Fruit fly (Drosophila melanogaster): ENCODE results near the gene CG6833.

The CG6833 gene

DNA sequence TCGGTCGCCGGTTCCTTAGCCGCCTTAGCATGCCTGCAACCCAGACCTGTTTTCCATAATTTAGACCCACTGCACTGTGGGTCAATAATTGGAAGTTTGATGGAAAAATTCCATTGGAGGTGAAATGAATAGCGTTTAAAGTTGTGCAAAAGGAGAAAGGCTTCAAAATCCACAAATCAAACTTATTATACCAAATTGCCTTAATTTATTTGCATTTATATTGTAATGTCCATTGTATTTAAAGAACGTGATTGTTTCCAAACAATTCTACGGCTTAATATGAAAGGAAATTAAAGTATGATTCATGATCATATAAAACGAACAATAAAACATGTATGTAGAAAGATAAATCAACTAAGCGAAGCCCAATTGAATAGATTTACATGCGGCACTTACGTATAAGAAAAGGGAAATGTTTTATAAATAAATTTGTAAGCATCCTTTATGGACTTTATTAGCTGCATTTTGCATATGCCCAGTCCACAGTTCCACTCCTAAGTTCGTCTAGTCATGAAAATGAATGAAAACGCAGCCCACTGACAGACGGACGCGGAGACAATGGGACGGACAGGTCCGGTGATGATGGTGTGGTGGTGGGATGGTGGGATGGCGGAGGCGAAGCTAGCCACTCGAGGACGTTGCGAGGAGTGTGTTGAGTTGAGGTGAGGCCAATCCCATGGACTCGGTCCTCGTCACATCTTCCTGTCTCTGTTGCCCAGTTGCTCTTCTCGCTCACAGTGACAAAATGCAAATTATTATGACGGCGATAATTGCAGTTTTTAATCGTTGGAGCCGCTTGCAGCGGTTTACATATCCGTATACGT, 12.4 kb downstream of the CG6833 start:
- TF ChIP-seq h (GFP tag; optimal IDR thresholded peaks at IDR 0.05): no peak
- no peak for TF ChIP-seq br (GFP tag; optimal IDR thresholded peaks at IDR 0.05)
- no peak for TF ChIP-seq CG9705 (GFP tag; optimal IDR thresholded peaks at IDR 0.05)
- TF ChIP-seq Mio (GFP tag; optimal IDR thresholded peaks at IDR 0.05): no peak
- TF ChIP-seq Hr83 (GFP tag; optimal IDR thresholded peaks at IDR 0.05; ENCODE audit: poor library complexity, severe bottlenecking): no peak
- no peak for TF ChIP-seq sage (GFP tag; optimal IDR thresholded peaks at IDR 0.05)

DNA sequence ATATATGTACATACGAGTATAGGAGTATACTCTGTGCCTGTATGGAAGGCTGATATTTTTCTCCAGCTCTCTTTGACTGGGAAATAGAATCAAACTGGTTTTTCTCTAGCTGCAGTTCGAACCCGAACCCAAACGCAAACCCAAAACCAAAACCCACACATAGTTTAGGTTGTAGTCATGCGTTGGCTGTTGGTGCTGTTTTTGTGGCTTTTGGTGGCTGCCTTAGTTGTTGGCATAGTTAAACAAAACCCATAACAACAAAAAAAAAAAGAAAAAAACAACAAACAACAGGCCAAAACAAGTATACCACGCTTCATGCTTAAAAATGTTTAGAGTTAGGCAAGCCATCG, 13.0 kb downstream of the CG6833 start:
- TF ChIP-seq rgr (GFP tag; optimal IDR thresholded peaks at IDR 0.05): no peak
- no peak for TF ChIP-seq Hr83 (GFP tag; optimal IDR thresholded peaks at IDR 0.05; ENCODE audit: poor library complexity, severe bottlenecking)
- TF ChIP-seq brk (GFP tag; optimal IDR thresholded peaks at IDR 0.05): no peak
- TF ChIP-seq psq (GFP tag; optimal IDR thresholded peaks at IDR 0.05): no peak
- no peak for TF ChIP-seq pan (optimal IDR thresholded peaks at IDR 0.05)
- TF ChIP-seq lola (GFP tag; optimal IDR thresholded peaks at IDR 0.05): no peak
- TF ChIP-seq N (GFP tag; optimal IDR thresholded peaks at IDR 0.05): no peak

DNA sequence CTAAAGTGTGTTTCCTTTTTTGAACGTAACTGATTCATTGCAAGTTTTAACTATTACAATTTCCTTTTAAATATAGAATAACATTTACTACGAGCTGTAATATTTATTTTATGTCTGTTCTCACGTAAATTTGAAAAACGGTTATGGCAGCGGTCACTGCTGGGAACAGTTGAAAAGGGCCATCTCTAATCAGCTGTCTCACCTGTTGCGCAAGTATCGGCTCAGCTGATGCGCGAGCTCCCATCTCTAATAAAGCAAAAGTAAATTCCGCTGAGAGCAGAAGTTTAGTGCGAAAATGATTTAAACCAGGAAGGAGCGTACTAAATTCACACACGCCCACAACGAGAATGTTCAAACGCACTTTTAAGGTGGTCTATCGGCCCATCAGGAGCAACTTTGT, 20.6 kb downstream of the CG6833 start, which contains the start of gene Pex1:
Gene Pex1, plus strand, starts transcription at position 272 of the 400 bp plus-strand sequence.
- TF ChIP-seq Jra (GFP tag; optimal IDR thresholded peaks at IDR 0.05) (no peak), h (GFP tag; optimal IDR thresholded peaks at IDR 0.05) (no peak), woc (GFP tag; optimal IDR thresholded peaks at IDR 0.05) (no peak), Myc (optimal IDR thresholded peaks at IDR 0.05) (peak; percentile 72), Abd-B (GFP tag; optimal IDR thresholded peaks at IDR 0.05) (no peak), pan (optimal IDR thresholded peaks at IDR 0.05) (no peak), ey (GFP tag; optimal IDR thresholded peaks at IDR 0.05) (no peak), HLH106 (tag; optimal IDR thresholded peaks at IDR 0.05) (no peak), fru (GFP tag; optimal IDR thresholded peaks at IDR 0.05) (no peak), Hr83 (GFP tag; optimal IDR thresholded peaks at IDR 0.05; ENCODE audit: poor library complexity, severe bottlenecking) (no peak), CrebA (GFP tag; optimal IDR thresholded peaks at IDR 0.05; ENCODE audit: borderline replicate concordance) (peak; percentile 13), OdsH (GFP tag; optimal IDR thresholded peaks at IDR 0.05) (no peak), CG32264 (GFP tag; optimal IDR thresholded peaks at IDR 0.05) (no peak), jim (GFP tag; optimal IDR thresholded peaks at IDR 0.05) (no peak), sage (GFP tag; optimal IDR thresholded peaks at IDR 0.05) (peak; percentile 2), sv (GFP tag; optimal IDR thresholded peaks at IDR 0.05) (no peak), dl (GFP tag; optimal IDR thresholded peaks at IDR 0.05; ENCODE audit: insufficient read depth in 1 of 2, partially characterized antibody in 2 of 2) (no peak), br (GFP tag; optimal IDR thresholded peaks at IDR 0.05) (no peak), dsf (GFP tag; optimal IDR thresholded peaks at IDR 0.05; ENCODE audit: borderline replicate concordance) (no peak), rgr (GFP tag; optimal IDR thresholded peaks at IDR 0.05) (no peak), psq (GFP tag; optimal IDR thresholded peaks at IDR 0.05) (no peak), GATAd (GFP tag; optimal IDR thresholded peaks at IDR 0.05) (no peak)

DNA sequence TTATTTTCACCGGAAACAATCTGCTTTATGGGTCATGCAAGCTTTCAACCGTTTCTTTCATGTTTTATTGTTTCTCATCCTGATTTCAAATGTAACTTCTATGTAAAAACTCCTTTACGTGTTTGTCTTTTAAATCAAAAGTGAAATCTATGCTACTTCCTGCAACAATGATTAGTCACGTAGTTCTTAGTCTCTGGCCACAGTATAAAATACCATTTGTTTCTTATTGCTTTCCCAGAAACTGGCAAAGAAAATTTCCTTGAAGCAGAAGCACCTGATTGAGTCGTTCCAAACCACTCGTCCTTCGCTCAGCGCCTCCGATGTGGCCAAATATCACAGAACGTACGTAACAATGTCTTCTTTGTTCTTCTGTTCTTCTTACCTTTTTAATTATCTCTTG, 24.5 kb downstream of the CG6833 start, which contains the start of gene btl:
Gene btl, plus strand, starts transcription at position 301 of the 400 bp plus-strand sequence.
- TF ChIP-seq HLH106 (tag; optimal IDR thresholded peaks at IDR 0.05) (no peak), h (GFP tag; optimal IDR thresholded peaks at IDR 0.05) (no peak), Mio (GFP tag; optimal IDR thresholded peaks at IDR 0.05) (no peak), Jra (GFP tag; optimal IDR thresholded peaks at IDR 0.05) (no peak), foxo (GFP tag; optimal IDR thresholded peaks at IDR 0.05) (no peak), usp (GFP tag; optimal IDR thresholded peaks at IDR 0.05) (no peak), br (GFP tag; optimal IDR thresholded peaks at IDR 0.05) (no peak), fru (GFP tag; optimal IDR thresholded peaks at IDR 0.05) (no peak), psq (GFP tag; optimal IDR thresholded peaks at IDR 0.05) (no peak), GATAd (GFP tag; optimal IDR thresholded peaks at IDR 0.05) (no peak), dsf (GFP tag; optimal IDR thresholded peaks at IDR 0.05; ENCODE audit: borderline replicate concordance) (no peak), CG32264 (GFP tag; optimal IDR thresholded peaks at IDR 0.05) (no peak), rgr (GFP tag; optimal IDR thresholded peaks at IDR 0.05) (no peak), Sp1 (GFP tag; optimal IDR thresholded peaks at IDR 0.05) (no peak), Rel (GFP tag; optimal IDR thresholded peaks at IDR 0.05) (no peak), Rel (tag; optimal IDR thresholded peaks at IDR 0.05) (no peak), pan (optimal IDR thresholded peaks at IDR 0.05) (no peak), CrebA (GFP tag; optimal IDR thresholded peaks at IDR 0.05; ENCODE audit: borderline replicate concordance) (no peak)

Data from whole organism, wandering third instar larva.